Fruit fly (Drosophila melanogaster) whole organism, embryonic: ENCODE data around the gene CG13949.
A peak's percentile ranks its signal among the peaks of the same experiment; 100 is the strongest.

ENCODE experiments used
- CG10366 ChIP-seq: fragments of 200-800 bp; sonication (Bioruptor generic); IDR thresholded peaks from 2 replicates; pipeline ENCODE4 v1.3.6; 2022; ENCODE audit warnings: missing biosample characterization, missing genetic modification characterization
- CG11247 ChIP-seq: fragments of 200-800 bp; sonication (Bioruptor generic); IDR thresholded peaks from 2 replicates; pipeline ENCODE4 v1.3.6; 2022; ENCODE audit warnings: missing biosample characterization, missing genetic modification characterization
- CG9932 ChIP-seq: fragments of 200-800 bp; sonication (Bioruptor generic); IDR thresholded peaks from 2 replicates; pipeline ENCODE4 v1.3.6; 2022; ENCODE audit warnings: missing biosample characterization, missing genetic modification characterization
- Doc2 ChIP-seq: fragments of 200-800 bp; sonication (Bioruptor generic); IDR thresholded peaks from 2 replicates; pipeline ENCODE4 v1.3.6; 2022; ENCODE audit warnings: missing biosample characterization, missing genetic modification characterization
- TFAM ChIP-seq: fragments of 200-800 bp; sonication (Bioruptor generic); optimal IDR thresholded peaks from 2 replicates; lab custom pipeline; 2017; ENCODE audit warnings: missing biosample characterization, missing genetic modification characterization, inconsistent platforms
- da ChIP-seq: fragments of 200-800 bp; sonication (Bioruptor generic); optimal IDR thresholded peaks from 2 replicates; lab custom pipeline; 2016; ENCODE audit warnings: missing biosample characterization, missing genetic modification characterization
- pb ChIP-seq: fragments of 200-800 bp; sonication (Bioruptor generic); optimal IDR thresholded peaks from 3 replicates; lab custom pipeline; 2016; ENCODE audit warnings: missing biosample characterization, missing genetic modification characterization
- pum ChIP-seq: fragments of 200-800 bp; sonication (Bioruptor generic); optimal IDR thresholded peaks from 2 replicates; lab custom pipeline; 2016; ENCODE audit warnings: missing biosample characterization, missing genetic modification characterization

DNA sequence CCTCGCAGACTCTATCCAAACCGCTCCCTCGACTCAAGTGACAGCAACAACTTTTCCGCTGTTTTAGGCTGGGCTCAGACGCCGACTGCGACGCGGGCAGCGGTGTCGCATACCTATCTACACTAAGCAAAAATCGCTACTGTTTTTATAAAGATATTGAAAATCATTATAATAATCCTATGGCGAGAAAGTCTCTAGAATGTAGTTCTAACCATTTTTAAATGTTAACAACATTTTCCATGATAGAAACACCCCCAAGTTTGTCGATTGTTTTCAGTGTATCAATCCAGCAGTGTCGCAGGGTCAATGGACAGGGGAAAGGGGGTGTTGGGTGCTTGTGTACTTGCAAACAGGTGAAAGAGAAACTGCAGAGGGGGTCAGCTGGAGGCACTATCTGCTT is 10.7 kb downstream of the CG13949 start:
- peak; percentile 82 for TF ChIP-seq da (GFP tag; lab: Kevin White, UChicago)
- TF ChIP-seq CG9932 = peak; percentile 95
- TF ChIP-seq TFAM (GFP tag; lab: Kevin White, UChicago) = peak; percentile 85
- peak; percentile 96 for TF ChIP-seq CG10366
- peak; percentile 95 for TF ChIP-seq CG11247
- peak; percentile 73 for TF ChIP-seq Doc2 (GFP tag; lab: Robert Waterston, UW)
- TF ChIP-seq pb (GFP tag; lab: Kevin White, UChicago) = peak; percentile 89
- peak; percentile 95 for TF ChIP-seq pum (GFP tag; lab: Kevin White, UChicago)
